Fruit fly (Drosophila melanogaster): ENCODE results near the gene bi.

bi gene

DNA sequence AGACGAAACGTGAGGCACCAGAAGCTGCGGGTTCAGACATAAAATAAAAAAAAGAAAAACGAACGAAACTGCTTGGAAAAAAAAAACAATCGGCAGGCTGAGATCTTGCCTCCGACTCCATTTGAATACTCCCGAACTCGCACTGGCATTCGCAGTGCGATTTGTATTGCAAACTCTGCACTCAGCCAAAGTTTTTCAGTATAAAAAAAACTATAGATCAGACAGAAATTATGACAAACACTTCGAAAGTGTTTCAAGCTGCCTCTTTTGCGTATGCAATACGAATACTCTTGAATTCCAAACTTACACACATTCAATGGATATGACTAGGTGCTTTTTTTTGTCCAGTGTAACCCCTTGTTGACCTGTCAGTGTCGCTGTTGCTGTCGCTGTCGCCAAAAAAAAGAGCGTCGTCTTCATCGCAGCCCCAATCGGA, 21.3 kb upstream of the bi start:
- TF ChIP-seq dl (GFP tag; optimal IDR thresholded peaks at IDR 0.05; ENCODE audit: insufficient read depth in 1 of 2, partially characterized antibody in 2 of 2) (no peak), sv (GFP tag; optimal IDR thresholded peaks at IDR 0.05) (no peak), tai (GFP tag; optimal IDR thresholded peaks at IDR 0.05) (peak; percentile 13), foxo (GFP tag; optimal IDR thresholded peaks at IDR 0.05) (peak in 1 of 2 experiments; percentile 84), Rel (GFP tag; optimal IDR thresholded peaks at IDR 0.05) (peak; percentile 34), Rel (tag; optimal IDR thresholded peaks at IDR 0.05) (no peak), sage (GFP tag; optimal IDR thresholded peaks at IDR 0.05) (peak; percentile 16), pan (optimal IDR thresholded peaks at IDR 0.05) (no peak), CG32264 (GFP tag; optimal IDR thresholded peaks at IDR 0.05) (no peak), Hr83 (GFP tag; optimal IDR thresholded peaks at IDR 0.05; ENCODE audit: poor library complexity, severe bottlenecking) (no peak), OdsH (GFP tag; optimal IDR thresholded peaks at IDR 0.05) (peak; percentile 73), br (GFP tag; optimal IDR thresholded peaks at IDR 0.05) (peak; percentile 79), woc (GFP tag; optimal IDR thresholded peaks at IDR 0.05) (peak; percentile 61), N (GFP tag; optimal IDR thresholded peaks at IDR 0.05) (no peak), Abd-B (GFP tag; optimal IDR thresholded peaks at IDR 0.05) (no peak), Jra (GFP tag; optimal IDR thresholded peaks at IDR 0.05) (peak; percentile 66), CrebA (GFP tag; optimal IDR thresholded peaks at IDR 0.05; ENCODE audit: borderline replicate concordance) (no peak), Mio (GFP tag; optimal IDR thresholded peaks at IDR 0.05) (no peak), lola (GFP tag; optimal IDR thresholded peaks at IDR 0.05) (no peak), Dfd (GFP tag; optimal IDR thresholded peaks at IDR 0.05) (no peak), dmrt93B (GFP tag; optimal IDR thresholded peaks at IDR 0.05) (peak; percentile 56), Myc (optimal IDR thresholded peaks at IDR 0.05) (no peak), psq (GFP tag; optimal IDR thresholded peaks at IDR 0.05) (peak; percentile 66), Vsx2 (GFP tag; optimal IDR thresholded peaks at IDR 0.05; ENCODE audit: partially characterized antibody) (no peak), Sp1 (GFP tag; optimal IDR thresholded peaks at IDR 0.05) (peak; percentile 78), HLH106 (tag; optimal IDR thresholded peaks at IDR 0.05) (peak; percentile 76), Hnf4 (GFP tag; optimal IDR thresholded peaks at IDR 0.05) (peak; percentile 80), h (GFP tag; optimal IDR thresholded peaks at IDR 0.05) (peak; percentile 87), Dif (GFP tag; optimal IDR thresholded peaks at IDR 0.05; ENCODE audit: partially characterized antibody) (no peak), fru (GFP tag; optimal IDR thresholded peaks at IDR 0.05) (peak; percentile 86), brk (GFP tag; optimal IDR thresholded peaks at IDR 0.05) (no peak), dsf (GFP tag; optimal IDR thresholded peaks at IDR 0.05; ENCODE audit: borderline replicate concordance) (no peak), usp (GFP tag; optimal IDR thresholded peaks at IDR 0.05) (no peak), jim (GFP tag; optimal IDR thresholded peaks at IDR 0.05) (no peak), rgr (GFP tag; optimal IDR thresholded peaks at IDR 0.05) (peak; percentile 79), ey (GFP tag; optimal IDR thresholded peaks at IDR 0.05) (peak; percentile 81), CG9705 (GFP tag; optimal IDR thresholded peaks at IDR 0.05) (peak; percentile 54), Hr78 (GFP tag; optimal IDR thresholded peaks at IDR 0.05) (no peak), GATAd (GFP tag; optimal IDR thresholded peaks at IDR 0.05) (no peak)

dm6 chrX:4399700-4400099, 13.0 kb upstream of the bi start:
- TF ChIP-seq Vsx2 (GFP tag; optimal IDR thresholded peaks at IDR 0.05; ENCODE audit: partially characterized antibody) = no peak
- TF ChIP-seq Hnf4 (GFP tag; optimal IDR thresholded peaks at IDR 0.05) = no peak
- TF ChIP-seq OdsH (GFP tag; optimal IDR thresholded peaks at IDR 0.05) = no peak
- no peak for TF ChIP-seq N (GFP tag; optimal IDR thresholded peaks at IDR 0.05)
- no peak for TF ChIP-seq Sp1 (GFP tag; optimal IDR thresholded peaks at IDR 0.05)
- no peak for TF ChIP-seq Jra (GFP tag; optimal IDR thresholded peaks at IDR 0.05)
- TF ChIP-seq Dfd (GFP tag; optimal IDR thresholded peaks at IDR 0.05) = peak; percentile 36

DNA sequence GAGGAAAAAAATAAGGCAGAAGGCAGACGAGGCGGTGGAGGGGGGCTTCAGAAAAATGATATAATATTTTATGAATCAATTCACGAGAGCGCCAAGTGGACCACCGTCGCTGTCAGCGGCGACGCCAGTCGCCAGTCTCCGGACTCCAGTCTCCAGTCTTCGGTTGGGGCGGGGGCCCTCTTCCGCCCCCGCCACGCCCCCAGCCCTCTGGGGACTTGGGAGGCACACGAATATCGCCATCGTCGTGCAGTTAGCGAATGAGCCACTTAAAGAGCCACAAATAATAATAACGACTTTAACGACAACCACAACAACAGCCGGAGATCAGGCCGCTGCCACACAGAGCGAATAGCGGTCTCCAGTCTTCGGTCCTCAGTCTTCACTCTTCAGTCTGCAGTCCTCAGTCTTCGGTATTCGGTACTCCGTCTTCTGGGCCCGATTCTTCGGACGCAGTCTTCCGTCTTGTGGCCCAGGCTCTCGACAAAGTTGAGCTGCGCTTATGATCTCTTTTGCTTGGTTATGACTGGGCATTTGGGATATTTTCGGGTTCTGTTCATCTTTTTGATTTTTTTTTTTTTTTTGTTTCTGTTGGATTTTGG, 11.0 kb upstream of the bi start:
- TF ChIP-seq psq (GFP tag; optimal IDR thresholded peaks at IDR 0.05) (peak; percentile 17), Hr78 (GFP tag; optimal IDR thresholded peaks at IDR 0.05) (no peak), Dfd (GFP tag; optimal IDR thresholded peaks at IDR 0.05) (peak; percentile 99), fru (GFP tag; optimal IDR thresholded peaks at IDR 0.05) (no peak), OdsH (GFP tag; optimal IDR thresholded peaks at IDR 0.05) (no peak), dsf (GFP tag; optimal IDR thresholded peaks at IDR 0.05; ENCODE audit: borderline replicate concordance) (no peak), pan (optimal IDR thresholded peaks at IDR 0.05) (no peak), Abd-B (GFP tag; optimal IDR thresholded peaks at IDR 0.05) (no peak), HLH106 (tag; optimal IDR thresholded peaks at IDR 0.05) (no peak), usp (GFP tag; optimal IDR thresholded peaks at IDR 0.05) (no peak), br (GFP tag; optimal IDR thresholded peaks at IDR 0.05) (no peak), Rel (GFP tag; optimal IDR thresholded peaks at IDR 0.05) (no peak), Rel (tag; optimal IDR thresholded peaks at IDR 0.05) (no peak)

Measured in whole organism, wandering third instar larva.